Worm (Caenorhabditis elegans) whole organism, L1 larva: Measurements from ENCODE around the gene crn-7.

ENCODE experiments used
- C34B4.2 ChIP-seq: sonication (generic microtip); optimal IDR thresholded peaks from 2 replicates; lab custom pipeline; 2017; ENCODE audit warnings: mild to moderate bottlenecking, missing genetic modification characterization, missing compliant biosample characterization
- F16B12.6 ChIP-seq: fragments of 150-350 bp; optimal IDR thresholded peaks from 2 replicates; lab custom pipeline; 2014; ENCODE audit warnings: missing biosample characterization, missing genetic modification characterization
- ama-1 ChIP-seq: fragments of 150-350 bp; optimal IDR thresholded peaks from 2 replicates; lab custom pipeline; 2014
- blmp-1 ChIP-seq: fragments of 150-350 bp; optimal IDR thresholded peaks from 2 replicates; lab custom pipeline; 2014; ENCODE audit warnings: missing biosample characterization, missing genetic modification characterization
- ceh-82 ChIP-seq, 3 experiments: fragments of 150-350 bp in 1 of 3; sonication (generic microtip) in 2 of 3; optimal IDR thresholded peaks; 2 replicates each; lab custom pipeline; 2014 to 2017; ENCODE audit warnings: missing biosample characterization in 3 of 3, missing genetic modification characterization in 3 of 3
- dsc-1 ChIP-seq: sonication (generic microtip); optimal IDR thresholded peaks from 2 replicates; lab custom pipeline; 2016; ENCODE audit warnings: mild to moderate bottlenecking, missing genetic modification characterization, missing compliant biosample characterization
- efl-1 ChIP-seq, 4 experiments: fragments of 150-350 bp; optimal IDR thresholded peaks in 3 of 4; peaks in 1 of 4; 1 replicate in 1 of 4; 2 replicates in 3 of 4; lab custom pipeline; 2014; ENCODE audit warnings: missing biosample characterization in 2 of 4, missing genetic modification characterization in 2 of 4, missing genetic modification reagents in 2 of 4
- efl-3 ChIP-seq: fragments of 200-800 bp; sonication (Bioruptor generic); optimal IDR thresholded peaks from 2 replicates; lab custom pipeline; 2018; ENCODE audit warnings: mild to moderate bottlenecking, missing genetic modification characterization, missing compliant biosample characterization
- egl-13 ChIP-seq: sonication (generic microtip); optimal IDR thresholded peaks from 2 replicates; lab custom pipeline; 2016; ENCODE audit warnings: missing genotype, missing genetic modification reagents, missing genetic modification characterization, missing compliant biosample characterization
- egl-27 ChIP-seq, 2 experiments: fragments of 150-350 bp in 1 of 2; sonication (generic microtip); optimal IDR thresholded peaks; 3 replicates each; lab custom pipeline; 2017 to 2018; ENCODE audit warnings: missing biosample characterization in 2 of 2, missing genetic modification characterization in 2 of 2, missing genetic modification reagents in 2 of 2
- elt-2 ChIP-seq: sonication (generic microtip); optimal IDR thresholded peaks from 2 replicates; lab custom pipeline; 2016; ENCODE audit warnings: missing genetic modification characterization, mild to moderate bottlenecking, inconsistent platforms, missing compliant biosample characterization, missing genetic modification reagents
- ets-5 ChIP-seq: fragments of 200-800 bp; sonication (Bioruptor generic); IDR thresholded peaks from 2 replicates; pipeline ENCODE4 v1.3.6; 2022; ENCODE audit warnings: missing genetic modification characterization, missing compliant biosample characterization
- fkh-8 ChIP-seq: sonication (generic microtip); optimal IDR thresholded peaks from 2 replicates; lab custom pipeline; 2016; ENCODE audit warnings: mild to moderate bottlenecking, missing genetic modification characterization, missing compliant biosample characterization
- fos-1 ChIP-seq: fragments of 150-350 bp; optimal IDR thresholded peaks from 2 replicates; lab custom pipeline; 2014; ENCODE audit warnings: missing biosample characterization, missing genetic modification characterization
- grh-1 ChIP-seq: fragments of 200-800 bp; sonication (Bioruptor generic); IDR thresholded peaks from 2 replicates; pipeline ENCODE4 v1.3.6; 2022; ENCODE audit warnings: missing genetic modification reagents, missing genetic modification characterization, missing compliant biosample characterization
- hlh-4 ChIP-seq: sonication (generic microtip); optimal IDR thresholded peaks from 2 replicates; lab custom pipeline; 2016; ENCODE audit warnings: mild to moderate bottlenecking, missing genetic modification characterization, missing compliant biosample characterization
- hpl-2 ChIP-seq: fragments of 150-350 bp; optimal IDR thresholded peaks from 2 replicates; lab custom pipeline; 2014; ENCODE audit warnings: missing biosample characterization, missing genetic modification reagents, missing genetic modification characterization
- irx-1 ChIP-seq: sonication (generic microtip); optimal IDR thresholded peaks from 2 replicates; lab custom pipeline; 2016; ENCODE audit warnings: missing genetic modification characterization, missing compliant biosample characterization
- jun-1 ChIP-seq: fragments of 150-350 bp; optimal IDR thresholded peaks from 2 replicates; lab custom pipeline; 2014; ENCODE audit warnings: missing biosample characterization, missing genetic modification reagents, missing genetic modification characterization
- lir-3 ChIP-seq: sonication (generic microtip); optimal IDR thresholded peaks from 2 replicates; lab custom pipeline; 2016; ENCODE audit warnings: mild to moderate bottlenecking, missing genetic modification characterization, moderate library complexity, missing compliant biosample characterization; ENCODE audit not compliant: poor library complexity
- lsy-2 ChIP-seq, 2 experiments: fragments of 150-350 bp; optimal IDR thresholded peaks; 2 replicates each; lab custom pipeline; 2014; ENCODE audit warnings: missing biosample characterization in 2 of 2, missing genetic modification characterization in 2 of 2
- mab-9 ChIP-seq: fragments of 200-800 bp; sonication (Bioruptor generic); IDR thresholded peaks from 2 replicates; pipeline ENCODE4 v1.3.6; 2022; ENCODE audit warnings: missing genetic modification reagents, missing genetic modification characterization, missing compliant biosample characterization
- nhr-20 ChIP-seq: sonication (generic microtip); optimal IDR thresholded peaks from 2 replicates; lab custom pipeline; 2016; ENCODE audit warnings: mild to moderate bottlenecking, missing genetic modification characterization, missing compliant biosample characterization
- nhr-237 ChIP-seq: fragments of 150-350 bp; optimal IDR thresholded peaks from 2 replicates; lab custom pipeline; 2014; ENCODE audit warnings: missing biosample characterization, missing genetic modification characterization
- nhr-47 ChIP-seq: sonication (generic microtip); optimal IDR thresholded peaks from 2 replicates; lab custom pipeline; 2016; ENCODE audit warnings: mild to moderate bottlenecking, missing genetic modification characterization, moderate library complexity, missing compliant biosample characterization
- nhr-77 ChIP-seq: fragments of 150-350 bp; optimal IDR thresholded peaks from 2 replicates; lab custom pipeline; 2014; ENCODE audit warnings: missing biosample characterization, missing genetic modification characterization
- nhr-85 ChIP-seq: sonication (generic microtip); peaks from one replicate; lab custom pipeline; 2016; ENCODE audit warnings: missing genetic modification characterization, inconsistent platforms, missing compliant biosample characterization
- pag-3 ChIP-seq: sonication (generic microtip); optimal IDR thresholded peaks from 2 replicates; lab custom pipeline; 2017; ENCODE audit warnings: missing genetic modification characterization, mild to moderate bottlenecking, missing compliant biosample characterization, antibody characterized with exemption, borderline replicate concordance; ENCODE audit not compliant: insufficient read depth
- pax-3 ChIP-seq: fragments of 200-800 bp; sonication (Bioruptor generic); optimal IDR thresholded peaks from 2 replicates; lab custom pipeline; 2018; ENCODE audit warnings: mild to moderate bottlenecking, missing genetic modification characterization, moderate library complexity, missing compliant biosample characterization
- pqm-1 ChIP-seq: sonication (generic microtip); optimal IDR thresholded peaks from 3 replicates; lab custom pipeline; 2017; ENCODE audit warnings: missing biosample characterization, missing genetic modification characterization
- rnt-1 ChIP-seq: sonication (generic microtip); optimal IDR thresholded peaks from 2 replicates; lab custom pipeline; 2016; ENCODE audit warnings: mild to moderate bottlenecking, missing genetic modification characterization, moderate library complexity, missing compliant biosample characterization
- swsn-7 ChIP-seq: sonication (generic microtip); optimal IDR thresholded peaks from 2 replicates; lab custom pipeline; 2016; ENCODE audit warnings: missing genetic modification characterization, missing compliant biosample characterization
- tlp-1 ChIP-seq: fragments of 150-350 bp; optimal IDR thresholded peaks from 2 replicates; lab custom pipeline; 2014; ENCODE audit warnings: missing biosample characterization, missing genetic modification characterization
- vab-15 ChIP-seq: sonication (generic microtip); optimal IDR thresholded peaks from 2 replicates; lab custom pipeline; 2017; ENCODE audit warnings: missing genotype, mild to moderate bottlenecking, missing genetic modification characterization, missing compliant biosample characterization

Gene crn-7

ce11 chrIII:8232634-8233033 lies 35.7 kb upstream of the crn-7 start, which contains the start of gene henn-1:
henn-1 (plus strand) TSS chrIII:8232651.
- no peak for TF ChIP-seq F16B12.6
- TF ChIP-seq tlp-1 (tag; lab: Kevin White, UChicago) = no peak
- TF ChIP-seq fkh-8 = no peak
- no peak for TF ChIP-seq elt-2 (tag; lab: Kevin White, UChicago)
- TF ChIP-seq hpl-2 (GFP tag; lab: Kevin White, UChicago) = no peak
- no peak for TF ChIP-seq hlh-4 (tag; lab: Kevin White, UChicago)
- peak; percentile 4 for TF ChIP-seq nhr-47
- TF ChIP-seq irx-1 (tag; lab: Kevin White, UChicago) = peak; percentile 3
- no peak for TF ChIP-seq nhr-77 (tag; lab: Kevin White, UChicago)
- TF ChIP-seq nhr-237 (tag; lab: Kevin White, UChicago) = no peak
- TF ChIP-seq lsy-2 (tag; optimal IDR thresholded peaks at IDR 0.05; lab: Kevin White, UChicago) = peak in 1 of 2 experiments; percentile 15
- peak; percentile 22 for TF ChIP-seq ama-1 (lab: Kevin White, UChicago)
- TF ChIP-seq vab-15 (tag; lab: Kevin White, UChicago) = no peak
- TF ChIP-seq efl-1 (optimal IDR thresholded peaks at IDR 0.05; lab: Kevin White, UChicago) = no peak
- TF ChIP-seq efl-1 (GFP tag; optimal IDR thresholded peaks at IDR 0.05 in 1 of 2; lab: Kevin White, UChicago) = peak in 1 of 2 experiments; percentile 90
- TF ChIP-seq efl-3 (GFP tag; lab: Kevin White, UChicago) = no peak
- TF ChIP-seq pax-3 = no peak
- no peak for TF ChIP-seq swsn-7 (tag; lab: Kevin White, UChicago)
- no peak for TF ChIP-seq nhr-20
- no peak for TF ChIP-seq C34B4.2 (tag; lab: Kevin White, UChicago)
- TF ChIP-seq pag-3 (tag; lab: Kevin White, UChicago) = no peak
- no peak for TF ChIP-seq ceh-82 (tag; optimal IDR thresholded peaks at IDR 0.05; lab: Kevin White, UChicago)
- no peak for TF ChIP-seq ets-5 (GFP tag; lab: Robert Waterston, UW)
- TF ChIP-seq dsc-1 = no peak
- TF ChIP-seq mab-9 = no peak
- no peak for TF ChIP-seq fos-1 (tag; lab: Kevin White, UChicago)

DNA sequence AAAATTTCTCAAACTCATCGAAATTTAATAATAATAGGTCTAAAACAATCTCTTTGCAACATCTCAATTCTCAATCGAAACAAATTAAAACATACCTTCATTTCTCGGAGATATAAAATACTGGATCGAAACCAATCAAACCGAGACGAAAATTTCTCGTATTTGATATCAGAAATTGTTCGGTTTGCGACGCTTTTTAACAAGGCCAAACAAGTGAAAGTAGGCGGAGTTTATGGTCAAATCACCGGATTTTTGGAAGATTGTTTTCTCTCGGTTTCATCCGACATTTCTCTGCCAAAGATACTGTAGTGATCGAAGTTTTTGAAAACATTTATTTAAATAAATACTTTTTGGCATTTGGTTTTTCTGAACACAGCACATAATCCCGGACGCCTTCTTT lies 33.0 kb upstream of the crn-7 start, which contains the start of gene C02F5.14:
TSS of gene C02F5.14 (minus strand) at position 157 of the 400 bp plus-strand sequence.
- TF ChIP-seq nhr-85 (tag; lab: Kevin White, UChicago) (peak; percentile 48), egl-13 (no peak), blmp-1 (tag; lab: Kevin White, UChicago) (peak; percentile 95)
- TF ChIP-seq, all 84 proteins: peak for 2

ce11 chrIII:8235880-8236279 lies 32.5 kb upstream of the crn-7 start, which contains the start of gene C02F5.5:
C02F5.5 (plus strand) TSS chrIII:8236180.
- TF ChIP-seq egl-27 (tag; optimal IDR thresholded peaks at IDR 0.05; lab: Kevin White, UChicago) (no peak), nhr-20 (no peak), rnt-1 (no peak), mab-9 (no peak), grh-1 (GFP tag; lab: Robert Waterston, UW) (no peak), jun-1 (tag; lab: Kevin White, UChicago) (no peak), pqm-1 (tag; lab: Kevin White, UChicago) (no peak), pax-3 (no peak), lir-3 (tag; lab: Kevin White, UChicago) (no peak), F16B12.6 (no peak), hpl-2 (GFP tag; lab: Kevin White, UChicago) (no peak)

ce11 chrIII:8237827-8238226 lies 30.5 kb upstream of the crn-7 start, which contains the start of gene tsp-2:
tsp-2 (minus strand) TSS chrIII:8237935.
- no peak for TF ChIP-seq efl-3 (GFP tag; lab: Kevin White, UChicago)
- peak; percentile 47 for TF ChIP-seq elt-2 (tag; lab: Kevin White, UChicago)
- TF ChIP-seq, all 84 proteins: peak for 1

DNA sequence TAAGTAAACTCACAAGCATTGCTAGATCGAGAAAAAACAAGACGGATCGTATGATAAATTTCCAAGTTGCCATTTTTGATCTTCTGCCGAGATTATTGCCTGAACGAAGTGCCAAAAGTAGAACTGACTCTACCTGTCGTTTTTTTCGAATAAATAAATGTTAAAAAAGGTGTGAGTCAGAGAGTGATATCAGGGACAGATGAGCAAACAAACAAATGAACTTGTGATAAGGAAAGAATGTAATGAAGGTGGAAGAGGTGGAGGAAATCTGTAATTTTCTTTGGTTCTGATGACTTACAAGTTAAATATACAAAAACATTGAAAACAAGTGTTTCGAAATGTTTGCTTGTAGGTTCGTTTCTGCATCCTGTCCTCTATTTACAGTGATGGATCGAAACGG lies 29.0 kb upstream of the crn-7 start, which contains the start of gene tsp-1:
TSS of gene tsp-1 (minus strand) at position 99 of the 400 bp plus-strand sequence.
- TF ChIP-seq egl-13 (no peak), efl-1 (optimal IDR thresholded peaks at IDR 0.05; lab: Kevin White, UChicago) (no peak), efl-1 (GFP tag; optimal IDR thresholded peaks at IDR 0.05 in 1 of 2; lab: Kevin White, UChicago) (peak in 1 of 2 experiments; percentile 69)
- TF ChIP-seq, all 84 proteins: peak for 1
